Fruit fly (Drosophila melanogaster): ENCODE results near the gene Pgant35A.

Gene Pgant35A

DNA sequence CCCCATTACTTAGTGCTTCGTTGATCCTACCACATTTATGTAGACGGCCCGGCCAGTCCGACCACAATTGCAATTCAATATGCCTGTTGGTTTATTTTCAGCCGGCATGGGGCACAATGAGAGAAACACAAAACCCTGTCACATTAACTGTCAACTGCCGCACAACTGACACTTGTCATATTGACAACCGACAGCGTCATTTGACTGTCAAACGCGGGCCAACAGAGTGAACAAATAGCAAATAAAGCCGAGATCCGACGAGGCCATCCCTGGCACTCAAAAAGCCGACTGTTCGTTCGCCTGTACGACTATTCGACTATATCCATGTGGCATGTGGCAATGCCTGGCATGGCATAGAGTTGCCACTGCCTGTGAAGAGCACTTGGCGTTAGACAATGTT, 38.9 kb downstream of the Pgant35A start:
- TF ChIP-seq spab (GFP tag; optimal IDR thresholded peaks at IDR 0.05) = no peak
- TF ChIP-seq dsx (GFP tag; optimal IDR thresholded peaks at IDR 0.05; ENCODE audit: poor library complexity, severe bottlenecking) = peak; percentile 37
- TF ChIP-seq eg (GFP tag; IDR thresholded peaks at IDR 0.05) = peak; percentile 32; the same call in 1 of the 3 replicates
- no peak for TF ChIP-seq acj6 (GFP tag; optimal IDR thresholded peaks at IDR 0.05)

DNA sequence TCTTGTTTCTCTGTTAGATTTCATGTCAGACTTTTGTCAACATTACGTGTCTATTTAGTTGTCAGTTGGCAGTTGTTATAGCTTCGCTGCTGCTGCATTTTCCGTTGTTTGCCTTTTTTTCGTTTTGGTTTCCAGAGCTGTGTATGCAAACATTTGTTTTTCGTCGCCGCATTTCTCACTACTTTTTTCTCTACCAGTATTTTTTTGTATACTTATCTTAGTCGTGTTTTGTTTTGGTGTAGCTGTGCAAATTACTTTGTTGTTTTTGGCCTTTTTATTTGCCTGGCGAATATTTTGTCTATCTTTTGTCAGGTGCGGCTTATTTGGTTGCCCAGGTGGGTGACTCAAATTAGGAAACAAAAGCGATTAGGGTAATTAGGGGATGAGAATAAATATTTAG, 39.5 kb downstream of the Pgant35A start:
- TF ChIP-seq Blimp-1 (GFP tag; optimal IDR thresholded peaks at IDR 0.05) (no peak), OdsH (GFP tag; optimal IDR thresholded peaks at IDR 0.05) (no peak), salr (GFP tag; optimal IDR thresholded peaks at IDR 0.05) (no peak), fkh (GFP tag; optimal IDR thresholded peaks at IDR 0.05) (peak; percentile 70)

DNA sequence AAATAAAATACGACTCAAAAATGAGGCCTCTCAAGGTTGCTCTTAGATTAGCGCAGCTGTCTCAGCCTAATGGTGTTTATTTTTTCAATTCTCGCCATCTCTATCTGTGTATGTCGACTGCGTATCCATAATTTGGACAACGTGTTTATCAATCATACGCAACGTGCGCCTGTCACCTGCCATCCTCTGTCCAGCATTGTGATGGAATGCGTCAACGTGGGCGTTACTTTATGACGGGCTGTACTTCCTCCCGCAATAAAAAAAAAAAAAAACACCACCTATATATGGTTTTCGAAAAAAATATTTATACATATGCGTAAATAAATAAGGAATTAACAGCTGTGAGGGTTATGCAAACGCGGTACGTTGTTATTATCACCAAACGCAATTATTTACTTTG, 40.3 kb downstream of the Pgant35A start:
- TF ChIP-seq OdsH (GFP tag; optimal IDR thresholded peaks at IDR 0.05) = no peak
- TF ChIP-seq CG1621 (tag; optimal IDR thresholded peaks at IDR 0.05) = no peak
- TF ChIP-seq CG10669 (GFP tag; optimal IDR thresholded peaks at IDR 0.05) = no peak
- TF ChIP-seq CG6808 (GFP tag; optimal IDR thresholded peaks at IDR 0.05) = no peak
- peak; percentile 69 for TF ChIP-seq fkh (GFP tag; optimal IDR thresholded peaks at IDR 0.05)
- no peak for TF ChIP-seq lz (GFP tag; optimal IDR thresholded peaks at IDR 0.05)
- no peak for TF ChIP-seq achi (GFP tag; optimal IDR thresholded peaks at IDR 0.05)
- no peak for TF ChIP-seq CG10631 (GFP tag; optimal IDR thresholded peaks at IDR 0.05)
- TF ChIP-seq CG15336 (GFP tag; IDR thresholded peaks at IDR 0.05) = no peak
- TF ChIP-seq net (GFP tag; optimal IDR thresholded peaks at IDR 0.05) = no peak
- no peak for TF ChIP-seq acj6 (GFP tag; optimal IDR thresholded peaks at IDR 0.05)
- no peak for TF ChIP-seq fd85E (GFP tag; optimal IDR thresholded peaks at IDR 0.05)
- TF ChIP-seq vri (GFP tag; optimal IDR thresholded peaks at IDR 0.05) = peak; percentile 31
- no peak for TF ChIP-seq CG6854 (GFP tag; optimal IDR thresholded peaks at IDR 0.05)
- peak; percentile 30 for TF ChIP-seq svp (GFP tag)
- TF ChIP-seq CG8119 (GFP tag; IDR thresholded peaks at IDR 0.05) = no peak
- TF ChIP-seq CG3032 (tag; optimal IDR thresholded peaks at IDR 0.05) = no peak
- no peak for TF ChIP-seq Lpt (GFP tag; optimal IDR thresholded peaks at IDR 0.05)

DNA sequence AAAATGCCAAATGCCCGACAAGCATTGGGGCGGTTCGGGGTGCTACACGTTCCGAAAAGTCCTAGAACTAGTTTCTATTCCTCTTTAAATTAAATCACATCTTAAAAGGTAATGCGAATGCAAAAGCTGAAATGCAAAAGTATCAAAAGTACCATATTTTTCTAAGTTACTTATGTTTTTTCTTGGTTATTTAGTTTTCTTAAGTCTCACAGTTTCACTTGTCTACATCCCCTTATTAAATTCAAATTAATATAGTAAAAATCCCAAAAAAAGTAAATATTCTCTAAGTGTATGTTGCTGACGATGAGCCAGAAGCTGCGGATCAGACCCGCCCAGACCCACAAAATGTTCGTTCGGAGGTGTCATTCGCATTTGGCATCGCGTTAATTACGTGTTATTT, 41.6 kb downstream of the Pgant35A start:
- TF ChIP-seq CG6792 (GFP tag; optimal IDR thresholded peaks at IDR 0.05) (no peak), Blimp-1 (GFP tag; optimal IDR thresholded peaks at IDR 0.05) (peak; percentile 1), CG8632 (GFP tag; optimal IDR thresholded peaks at IDR 0.05) (peak; percentile 10), Hr4 (GFP tag; optimal IDR thresholded peaks at IDR 0.05) (peak; percentile 39), achi (GFP tag; optimal IDR thresholded peaks at IDR 0.05) (peak; percentile 2), CG4318 (GFP tag; optimal IDR thresholded peaks at IDR 0.05) (no peak), net (GFP tag; optimal IDR thresholded peaks at IDR 0.05) (peak; percentile 8), CG34406 (GFP tag; optimal IDR thresholded peaks at IDR 0.05) (no peak), Eip93F (GFP tag; optimal IDR thresholded peaks at IDR 0.05) (no peak), Hr39 (GFP tag; optimal IDR thresholded peaks at IDR 0.05) (peak; percentile 37), CG15336 (GFP tag; IDR thresholded peaks at IDR 0.05) (0 out of 2 replicates have a peak, but pooled peaks have one; percentile 18), Lpt (GFP tag; optimal IDR thresholded peaks at IDR 0.05) (no peak), Smox (GFP tag; optimal IDR thresholded peaks at IDR 0.05) (peak; percentile 2), CG8119 (GFP tag; IDR thresholded peaks at IDR 0.05) (0 out of 3 replicates have a peak, but pooled peaks have one; percentile 24), topi (GFP tag; optimal IDR thresholded peaks at IDR 0.05) (peak; percentile 59), esn (GFP tag; optimal IDR thresholded peaks at IDR 0.05) (peak; percentile 16), ss (GFP tag; optimal IDR thresholded peaks at IDR 0.05) (peak in 1 of 2 experiments; percentile 0), fd85E (GFP tag; optimal IDR thresholded peaks at IDR 0.05) (no peak), Met (GFP tag; optimal IDR thresholded peaks at IDR 0.05) (peak; percentile 53), dac (GFP tag; optimal IDR thresholded peaks at IDR 0.05) (no peak), vri (GFP tag; optimal IDR thresholded peaks at IDR 0.05) (no peak), Sox102F (GFP tag; optimal IDR thresholded peaks at IDR 0.05) (no peak), CG11294 (GFP tag; IDR thresholded peaks at IDR 0.05) (no peak), CG8319 (GFP tag; optimal IDR thresholded peaks at IDR 0.05) (no peak), CG10669 (GFP tag; optimal IDR thresholded peaks at IDR 0.05) (peak; percentile 51), Ets21C (GFP tag; optimal IDR thresholded peaks at IDR 0.05) (peak; percentile 25), CG16779 (tag; optimal IDR thresholded peaks at IDR 0.05) (no peak), salr (GFP tag; optimal IDR thresholded peaks at IDR 0.05) (no peak), CG6808 (GFP tag; optimal IDR thresholded peaks at IDR 0.05) (peak; percentile 26), fkh (GFP tag; optimal IDR thresholded peaks at IDR 0.05) (no peak), eg (GFP tag; IDR thresholded peaks at IDR 0.05) (0 out of 3 replicates have a peak, but pooled peaks have one; percentile 26), acj6 (GFP tag; optimal IDR thresholded peaks at IDR 0.05) (peak; percentile 19), lz (GFP tag; optimal IDR thresholded peaks at IDR 0.05) (peak; percentile 57), CG10631 (GFP tag; optimal IDR thresholded peaks at IDR 0.05) (peak; percentile 34), CG3919 (GFP tag; optimal IDR thresholded peaks at IDR 0.05) (peak; percentile 11), cyc (GFP tag; optimal IDR thresholded peaks at IDR 0.05) (peak; percentile 31)
